Worm (Caenorhabditis elegans): ENCODE data around the gene C16B8.2.
A peak's percentile ranks its signal among the peaks of the same experiment; 100 is the strongest.

Gene C16B8.2

ce11 chrX:3988575-3988974, 22.3 kb upstream of the C16B8.2 start:
- peak; percentile 24 for TF ChIP-seq ceh-31 (tag; optimal IDR thresholded peaks at IDR 0.05)
- no peak for TF ChIP-seq ceh-22 (tag; optimal IDR thresholded peaks at IDR 0.05)
- peak; percentile 58 for TF ChIP-seq unc-42 (tag; optimal IDR thresholded peaks at IDR 0.05)

DNA sequence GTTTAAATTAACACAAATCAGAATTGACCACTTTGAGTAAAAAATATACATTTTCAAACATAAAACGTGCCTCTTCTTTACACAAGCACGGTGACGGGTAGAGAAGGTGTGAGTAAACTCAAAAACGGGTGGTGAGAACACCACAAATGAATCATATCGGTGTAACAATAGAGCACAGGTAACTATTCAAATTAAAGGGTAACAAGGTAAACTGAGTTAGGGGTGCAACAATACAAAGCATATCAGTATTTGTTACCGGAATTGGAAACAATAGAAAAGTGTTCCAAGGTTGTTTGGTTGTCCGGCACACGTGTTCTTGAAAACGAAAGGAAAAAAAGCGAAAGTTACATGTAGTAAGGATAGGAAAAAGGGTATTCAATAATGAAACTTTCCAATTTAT, 16.1 kb upstream of the C16B8.2 start:
- no peak for TF ChIP-seq ceh-14 (tag; optimal IDR thresholded peaks at IDR 0.05)
- TF ChIP-seq eyg-1 (tag; optimal IDR thresholded peaks at IDR 0.05), result no peak
- no peak for TF ChIP-seq ceh-45 (GFP tag; IDR thresholded peaks at IDR 0.05)
- no peak for TF ChIP-seq pha-2 (tag; optimal IDR thresholded peaks at IDR 0.05)
- no peak for TF ChIP-seq ama-1 (optimal IDR thresholded peaks at IDR 0.05)
- TF ChIP-seq unc-55 (GFP tag; optimal IDR thresholded peaks at IDR 0.05), result no peak
- no peak for TF ChIP-seq unc-3 (GFP tag; conservative IDR thresholded peaks at IDR 0.05)
- TF ChIP-seq unc-3 (tag; optimal IDR thresholded peaks at IDR 0.05), result no peak
- TF ChIP-seq ceh-31 (tag; optimal IDR thresholded peaks at IDR 0.05), result no peak
- no peak for TF ChIP-seq ceh-24 (tag; optimal IDR thresholded peaks at IDR 0.05)
- no peak for TF ChIP-seq lin-11 (tag; optimal IDR thresholded peaks at IDR 0.05)
- no peak for TF ChIP-seq zip-5 (tag; optimal IDR thresholded peaks at IDR 0.05)
- TF ChIP-seq sox-4 (tag; optimal IDR thresholded peaks at IDR 0.05), result no peak
- TF ChIP-seq unc-86 (tag; optimal IDR thresholded peaks at IDR 0.05), result no peak
- TF ChIP-seq che-1 (tag; optimal IDR thresholded peaks at IDR 0.05), result no peak
- no peak for TF ChIP-seq ztf-16 (tag; optimal IDR thresholded peaks at IDR 0.05)
- TF ChIP-seq ceh-22 (tag; optimal IDR thresholded peaks at IDR 0.05), result no peak
- no peak for TF ChIP-seq C08G9.2 (tag; optimal IDR thresholded peaks at IDR 0.05)
- TF ChIP-seq odd-2 (tag; optimal IDR thresholded peaks at IDR 0.05), result no peak
- no peak for TF ChIP-seq sox-2 (GFP tag; IDR thresholded peaks at IDR 0.05)
- no peak for TF ChIP-seq pha-4 (tag; optimal IDR thresholded peaks at IDR 0.05)

ce11 chrX:3979146-3979545, 12.9 kb upstream of the C16B8.2 start:
- TF ChIP-seq elt-2 (tag; optimal IDR thresholded peaks at IDR 0.05), result no peak
- no peak for TF ChIP-seq pag-3 (tag; optimal IDR thresholded peaks at IDR 0.05; ENCODE audit: borderline replicate concordance)
- TF ChIP-seq rnt-1 (tag; optimal IDR thresholded peaks at IDR 0.05), result no peak
- no peak for TF ChIP-seq ceh-19 (GFP tag; optimal IDR thresholded peaks at IDR 0.05)
- no peak for TF ChIP-seq ceh-34 (tag; optimal IDR thresholded peaks at IDR 0.05)
- TF ChIP-seq hlh-6 (tag; optimal IDR thresholded peaks at IDR 0.05), result no peak
- no peak for TF ChIP-seq ttx-3 (tag; optimal IDR thresholded peaks at IDR 0.05)
- no peak for TF ChIP-seq ceh-31 (tag; optimal IDR thresholded peaks at IDR 0.05)
- TF ChIP-seq ceh-24 (tag; optimal IDR thresholded peaks at IDR 0.05), result no peak
- no peak for TF ChIP-seq Y22D7AL.16 (tag; optimal IDR thresholded peaks at IDR 0.05)
- no peak for TF ChIP-seq pros-1 (tag; optimal IDR thresholded peaks at IDR 0.05)
- TF ChIP-seq ceh-2 (tag; optimal IDR thresholded peaks at IDR 0.05), result no peak
- no peak for TF ChIP-seq pha-2 (tag; optimal IDR thresholded peaks at IDR 0.05)
- no peak for TF ChIP-seq tbx-7 (tag; optimal IDR thresholded peaks at IDR 0.05)
- no peak for TF ChIP-seq pha-4 (tag; optimal IDR thresholded peaks at IDR 0.05)
- TF ChIP-seq F13H6.1 (tag; optimal IDR thresholded peaks at IDR 0.05), result no peak
- no peak for TF ChIP-seq tbx-2 (tag; optimal IDR thresholded peaks at IDR 0.05)
- no peak for TF ChIP-seq ceh-30 (tag; optimal IDR thresholded peaks at IDR 0.05)
- no peak for TF ChIP-seq C08G9.2 (tag; optimal IDR thresholded peaks at IDR 0.05)

ce11 chrX:3977271-3977670, 11.0 kb upstream of the C16B8.2 start:
- TF ChIP-seq madf-2 (tag; optimal IDR thresholded peaks at IDR 0.05) (no peak), ceh-31 (tag; optimal IDR thresholded peaks at IDR 0.05) (no peak), ref-2 (tag; optimal IDR thresholded peaks at IDR 0.05) (peak; percentile 74), ceh-6 (GFP tag; optimal IDR thresholded peaks at IDR 0.05) (no peak)

Data from whole organism, late embryonic.